Worm (Caenorhabditis elegans) whole organism, L3 larva: ENCODE results near the gene nspd-5.
"Not testable (repeated sequence)": the region's sequence is repeated elsewhere in the genome, so short reads cannot be mapped to it uniquely, and the experiment has no call there.

ENCODE experiments used
- elt-1 ChIP-seq: fragments of 150-350 bp; optimal IDR thresholded peaks from 2 replicates; lab custom pipeline; 2014; ENCODE audit warnings: missing biosample characterization, missing genetic modification characterization
- lin-39 ChIP-seq: fragments of 150-350 bp; optimal IDR thresholded peaks from 2 replicates; lab custom pipeline; 2018; ENCODE audit warnings: missing biosample characterization, missing genetic modification reagents, missing genetic modification characterization
- mdl-1 ChIP-seq: fragments of 150-350 bp; optimal IDR thresholded peaks from 2 replicates; lab custom pipeline; 2014; ENCODE audit warnings: missing biosample characterization, missing genetic modification characterization
- skn-1 ChIP-seq: fragments of 150-350 bp; optimal IDR thresholded peaks from 2 replicates; lab custom pipeline; 2014; ENCODE audit warnings: missing biosample characterization, missing genetic modification characterization

- TF ChIP-seq elt-1, mdl-1, lin-39, skn-1 (tag; lab: Kevin White, UChicago): not testable (repeated sequence)
Observed at ce11 chrII:4842143-4842658, 18.0 kb downstream of the nspd-5 start, which contains the start of the genes T23B7.2 and nspd-4.
